Worm (Caenorhabditis elegans) whole organism, young adult: Measurements from ENCODE around the gene bgnt-1.4.
A peak's percentile ranks its signal among the peaks of the same experiment; 100 is the strongest.

Experiments used
- D2030.7 ChIP-seq: fragments of 200-800 bp; sonication (Bioruptor generic); IDR thresholded peaks from 2 replicates; pipeline ENCODE4 v1.3.6; 2022; ENCODE audit warnings: missing genetic modification reagents, missing genetic modification characterization, missing compliant biosample characterization
- F10E7.11 ChIP-seq: sonication (generic microtip); optimal IDR thresholded peaks from 2 replicates; lab custom pipeline; 2017; ENCODE audit warnings: mild to moderate bottlenecking, missing genetic modification characterization, moderate library complexity, missing compliant biosample characterization
- F33H1.4 ChIP-seq: fragments of 200-800 bp; sonication (Bioruptor generic); IDR thresholded peaks from 2 replicates; pipeline ENCODE4 v1.3.6; 2022; ENCODE audit warnings: missing genetic modification reagents, missing genetic modification characterization, missing compliant biosample characterization
- F37B4.10 ChIP-seq: fragments of 200-800 bp; sonication (Bioruptor generic); IDR thresholded peaks from 2 replicates; pipeline ENCODE4 v1.3.6; 2022; ENCODE audit warnings: missing genetic modification characterization, missing compliant biosample characterization
- F39B2.1 ChIP-seq: fragments of 200-800 bp; sonication (Bioruptor generic); IDR thresholded peaks from 2 replicates; pipeline ENCODE4 v1.3.6; 2022; ENCODE audit warnings: missing genetic modification reagents, missing genetic modification characterization, missing compliant biosample characterization
- F49E8.2 ChIP-seq: sonication (generic microtip); optimal IDR thresholded peaks from 3 replicates; lab custom pipeline; 2017; ENCODE audit warnings: missing genetic modification characterization, mild to moderate bottlenecking, missing compliant biosample characterization, antibody characterized with exemption, moderate library complexity; ENCODE audit not compliant: insufficient read depth
- F57A8.1 ChIP-seq: fragments of 200-800 bp; sonication (Bioruptor generic); optimal IDR thresholded peaks from 2 replicates; lab custom pipeline; 2018; ENCODE audit warnings: mild to moderate bottlenecking, missing genetic modification characterization, moderate library complexity, missing compliant biosample characterization
- T07F8.4 ChIP-seq: sonication (generic microtip); optimal IDR thresholded peaks from 2 replicates; lab custom pipeline; 2016; ENCODE audit warnings: mild to moderate bottlenecking, missing genetic modification characterization, moderate library complexity, missing compliant biosample characterization
- T26A5.8 ChIP-seq: sonication (generic microtip); optimal IDR thresholded peaks from 2 replicates; lab custom pipeline; 2016; ENCODE audit warnings: missing genetic modification characterization, missing compliant biosample characterization
- Y53G8AR.9 ChIP-seq: fragments of 200-800 bp; sonication (Bioruptor generic); conservative IDR thresholded peaks from 2 replicates; pipeline ENCODE4 v1.3.6; 2022; ENCODE audit warnings: missing genetic modification reagents, missing genetic modification characterization, missing compliant biosample characterization
- Y67H2A.10 ChIP-seq: fragments of 200-800 bp; sonication (Bioruptor generic); conservative IDR thresholded peaks from 2 replicates; pipeline ENCODE4 v1.3.6; 2022; ENCODE audit warnings: missing genetic modification reagents, missing genetic modification characterization, missing compliant biosample characterization
- Y79H2A.3 ChIP-seq: fragments of 200-800 bp; sonication (Bioruptor generic); conservative IDR thresholded peaks from 2 replicates; pipeline ENCODE4 v1.3.6; 2022; ENCODE audit warnings: missing genetic modification reagents, missing genetic modification characterization, missing compliant biosample characterization
- Y95B8A.8 ChIP-seq: fragments of 200-800 bp; sonication (Bioruptor generic); IDR thresholded peaks from 2 replicates; pipeline ENCODE4 v1.3.6; 2022; ENCODE audit warnings: missing genetic modification reagents, missing genetic modification characterization, missing compliant biosample characterization
- akir-1 ChIP-seq: fragments of 200-800 bp; sonication (Bioruptor generic); optimal IDR thresholded peaks from 2 replicates; lab custom pipeline; 2018; ENCODE audit warnings: mild to moderate bottlenecking, missing genetic modification characterization, moderate library complexity, missing compliant biosample characterization
- ama-1 ChIP-seq, 3 experiments: fragments of 150-350 bp in 1 of 3; sonication (generic microtip) in 2 of 3; optimal IDR thresholded peaks; 2 replicates each; lab custom pipeline; 2014 to 2018; ENCODE audit warnings: missing biosample characterization in 2 of 3, missing genetic modification characterization in 2 of 3, missing genetic modification reagents in 2 of 3
- aptf-2 ChIP-seq: fragments of 200-800 bp; sonication (Bioruptor generic); conservative IDR thresholded peaks from 2 replicates; pipeline ENCODE4 v1.3.6; 2022; ENCODE audit warnings: missing genetic modification reagents, missing genetic modification characterization, missing compliant biosample characterization
- aptf-3 ChIP-seq: fragments of 200-800 bp; sonication (Bioruptor generic); IDR thresholded peaks from 2 replicates; pipeline ENCODE4 v1.3.6; 2022; ENCODE audit warnings: missing genetic modification characterization, missing compliant biosample characterization
- atf-7 ChIP-seq: sonication (generic microtip); optimal IDR thresholded peaks from 2 replicates; lab custom pipeline; 2017; ENCODE audit warnings: mild to moderate bottlenecking, missing genetic modification characterization, missing compliant biosample characterization
- attf-5 ChIP-seq: fragments of 200-800 bp; sonication (Bioruptor generic); optimal IDR thresholded peaks from 2 replicates; lab custom pipeline; 2018; ENCODE audit warnings: mild to moderate bottlenecking, missing genetic modification characterization, missing compliant biosample characterization
- attf-6 ChIP-seq: fragments of 200-800 bp; sonication (Bioruptor generic); IDR thresholded peaks from 2 replicates; pipeline ENCODE4 v1.3.6; 2022; ENCODE audit warnings: missing genetic modification reagents, missing genetic modification characterization, missing compliant biosample characterization
- ceh-58 ChIP-seq: fragments of 200-800 bp; sonication (Bioruptor generic); IDR thresholded peaks from 2 replicates; pipeline ENCODE4 v1.3.6; 2022; ENCODE audit warnings: missing genetic modification characterization, missing compliant biosample characterization
- chd-7 ChIP-seq: sonication (generic microtip); optimal IDR thresholded peaks from 2 replicates; lab custom pipeline; 2016; ENCODE audit warnings: mild to moderate bottlenecking, missing genetic modification characterization, moderate library complexity, missing compliant biosample characterization
- dpff-1 ChIP-seq: sonication (generic microtip); optimal IDR thresholded peaks from 2 replicates; lab custom pipeline; 2017; ENCODE audit warnings: mild to moderate bottlenecking, missing genetic modification characterization, missing compliant biosample characterization
- dpl-1 ChIP-seq: fragments of 150-350 bp; optimal IDR thresholded peaks from 2 replicates; lab custom pipeline; 2014; ENCODE audit warnings: missing biosample characterization, missing genetic modification reagents, missing genetic modification characterization
- ekl-4 ChIP-seq: fragments of 200-800 bp; sonication (Bioruptor generic); IDR thresholded peaks from 2 replicates; pipeline ENCODE4 v1.3.6; 2022; ENCODE audit warnings: missing genetic modification reagents, missing genetic modification characterization, missing compliant biosample characterization
- him-1 ChIP-seq: sonication (generic microtip); optimal IDR thresholded peaks from 2 replicates; lab custom pipeline; 2016; ENCODE audit warnings: missing genotype, missing genetic modification reagents, missing genetic modification characterization, missing compliant biosample characterization
- hmg-1.2 ChIP-seq: fragments of 200-800 bp; sonication (Bioruptor generic); IDR thresholded peaks from 2 replicates; pipeline ENCODE4 v1.3.6; 2022; ENCODE audit warnings: missing genetic modification reagents, missing genetic modification characterization, missing compliant biosample characterization
- hmg-20 ChIP-seq: fragments of 200-800 bp; sonication (Bioruptor generic); IDR thresholded peaks from 2 replicates; pipeline ENCODE4 v1.3.6; 2022; ENCODE audit warnings: missing genetic modification reagents, missing genetic modification characterization, missing compliant biosample characterization
- hrde-1 ChIP-seq: sonication (generic microtip); optimal IDR thresholded peaks from 2 replicates; lab custom pipeline; 2016; ENCODE audit warnings: missing genetic modification characterization, mild to moderate bottlenecking, missing compliant biosample characterization, moderate library complexity, missing genotype, missing genetic modification reagents, borderline replicate concordance
- hsf-1 ChIP-seq: fragments of 200-800 bp; sonication (Bioruptor generic); IDR thresholded peaks from 2 replicates; pipeline ENCODE4 v1.3.6; 2022; ENCODE audit warnings: missing genetic modification reagents, missing genetic modification characterization, missing compliant biosample characterization
- lin-35 ChIP-seq, 3 experiments: fragments of 150-350 bp in 2 of 3; sonication (generic microtip) in 1 of 3; optimal IDR thresholded peaks; 2 replicates each; lab custom pipeline; 2014 to 2018; ENCODE audit warnings: missing biosample characterization in 3 of 3, missing genetic modification characterization in 3 of 3, missing genetic modification reagents in 3 of 3
- madf-3 ChIP-seq: fragments of 200-800 bp; sonication (Bioruptor generic); IDR thresholded peaks from 2 replicates; pipeline ENCODE4 v1.3.6; 2022; ENCODE audit warnings: missing genetic modification reagents, missing genetic modification characterization, missing compliant biosample characterization
- madf-6 ChIP-seq: fragments of 200-800 bp; sonication (Bioruptor generic); IDR thresholded peaks from 2 replicates; pipeline ENCODE4 v1.3.6; 2022; ENCODE audit warnings: missing genetic modification reagents, missing genetic modification characterization, missing compliant biosample characterization
- madf-8 ChIP-seq: fragments of 200-800 bp; sonication (Bioruptor generic); conservative IDR thresholded peaks from 2 replicates; pipeline ENCODE4 v1.3.6; 2022; ENCODE audit warnings: missing genetic modification reagents, missing genetic modification characterization, missing compliant biosample characterization
- mes-4 ChIP-seq: sonication (generic microtip); optimal IDR thresholded peaks from 2 replicates; lab custom pipeline; 2016; ENCODE audit warnings: missing genotype, missing genetic modification characterization, missing compliant biosample characterization
- nfya-1 ChIP-seq: sonication (generic microtip); optimal IDR thresholded peaks from 2 replicates; lab custom pipeline; 2017; ENCODE audit warnings: antibody characterized with exemption, missing compliant biosample characterization, missing genetic modification characterization, borderline replicate concordance; ENCODE audit not compliant: insufficient read depth
- nfya-2 ChIP-seq: fragments of 200-800 bp; sonication (Bioruptor generic); IDR thresholded peaks from 2 replicates; pipeline ENCODE4 v1.3.6; 2022; ENCODE audit warnings: missing genetic modification reagents, missing genetic modification characterization, missing compliant biosample characterization
- nhr-120 ChIP-seq: fragments of 200-800 bp; sonication (Bioruptor generic); IDR thresholded peaks from 2 replicates; pipeline ENCODE4 v1.3.6; 2022; ENCODE audit warnings: missing genetic modification characterization, missing compliant biosample characterization
- nhr-27 ChIP-seq: fragments of 200-800 bp; sonication (Bioruptor generic); optimal IDR thresholded peaks from 2 replicates; lab custom pipeline; 2018; ENCODE audit warnings: mild to moderate bottlenecking, missing genetic modification characterization, moderate library complexity, missing compliant biosample characterization
- rpc-1 ChIP-seq, 2 experiments: fragments of 150-350 bp in 1 of 2; sonication (generic microtip) in 1 of 2; optimal IDR thresholded peaks; 2 replicates each; lab custom pipeline; 2014 to 2018; ENCODE audit warnings: missing biosample characterization in 1 of 2, missing genetic modification characterization in 1 of 2, missing genetic modification reagents in 1 of 2, missing genotype in 1 of 2
- snpc-1.1 ChIP-seq: sonication (generic microtip); optimal IDR thresholded peaks from 2 replicates; lab custom pipeline; 2017; ENCODE audit warnings: missing genetic modification characterization, mild to moderate bottlenecking, missing compliant biosample characterization, antibody characterized with exemption, moderate library complexity, missing genotype, missing genetic modification reagents; ENCODE audit not compliant: insufficient read depth
- somi-1 ChIP-seq: fragments of 200-800 bp; sonication (Bioruptor generic); optimal IDR thresholded peaks from 2 replicates; lab custom pipeline; 2018; ENCODE audit warnings: mild to moderate bottlenecking, missing genetic modification characterization, missing compliant biosample characterization
- tlf-1 ChIP-seq: fragments of 200-800 bp; sonication (Bioruptor generic); optimal IDR thresholded peaks from 2 replicates; lab custom pipeline; 2018; ENCODE audit warnings: mild to moderate bottlenecking, missing genetic modification characterization, missing compliant biosample characterization
- unc-62 ChIP-seq: fragments of 150-350 bp; optimal IDR thresholded peaks from 2 replicates; lab custom pipeline; 2014; ENCODE audit warnings: missing biosample characterization, missing genetic modification reagents, missing genetic modification characterization
- xnd-1 ChIP-seq: sonication (generic microtip); optimal IDR thresholded peaks from 2 replicates; lab custom pipeline; 2016; ENCODE audit warnings: missing genotype, missing genetic modification reagents, missing genetic modification characterization, missing compliant biosample characterization
- ztf-25 ChIP-seq: fragments of 200-800 bp; sonication (Bioruptor generic); IDR thresholded peaks from 2 replicates; pipeline ENCODE4 v1.3.6; 2022; ENCODE audit warnings: missing genetic modification reagents, missing genetic modification characterization, missing compliant biosample characterization
- ztf-28 ChIP-seq: fragments of 200-800 bp; sonication (Bioruptor generic); IDR thresholded peaks from 2 replicates; pipeline ENCODE4 v1.3.6; 2022; ENCODE audit warnings: missing genetic modification reagents, missing genetic modification characterization, missing compliant biosample characterization

bgnt-1.4 gene

DNA sequence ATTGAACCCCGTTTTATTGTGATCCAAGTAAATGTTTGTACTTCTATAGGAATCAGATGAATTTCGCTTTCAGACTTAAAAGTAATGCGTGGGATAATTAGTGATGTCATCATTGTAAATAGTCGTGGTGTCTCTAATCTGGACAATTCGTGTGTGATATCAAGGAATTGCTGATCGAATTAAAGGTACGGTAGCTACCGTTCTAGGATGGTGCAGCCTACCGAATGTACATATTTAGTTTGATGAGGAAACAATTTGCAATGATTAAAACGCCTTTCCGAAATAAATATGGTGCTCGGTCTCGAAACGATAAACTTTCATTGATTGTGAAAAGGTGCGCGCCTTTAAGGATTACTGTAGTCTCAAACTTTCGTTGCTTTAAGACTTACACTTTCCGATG, 2.2 kb upstream of the bgnt-1.4 start:
- TF ChIP-seq attf-6 (peak; percentile 47; the same call in 1 of the 2 replicates), mes-4 (tag; lab: Kevin White, UChicago) (no peak), atf-7 (no peak), ceh-58 (GFP tag; lab: Robert Waterston, UW) (no peak), nfya-1 (no peak), D2030.7 (GFP tag; lab: Robert Waterston, UW) (no peak), Y53G8AR.9 (GFP tag; lab: Robert Waterston, UW) (peak; percentile 79), nhr-27 (no peak), ekl-4 (GFP tag; lab: Robert Waterston, UW) (peak; percentile 52; the same call in 1 of the 2 replicates), lin-35 (GFP tag; optimal IDR thresholded peaks at IDR 0.05; lab: Kevin White, UChicago) (peak in 1 of 3 experiments; percentile 17), hrde-1 (tag; lab: Kevin White, UChicago) (peak; percentile 10), unc-62 (GFP tag; lab: Kevin White, UChicago) (no peak), Y95B8A.8 (GFP tag; lab: Robert Waterston, UW) (0 out of 2 replicates have a peak, but pooled peaks have one; percentile 39), F37B4.10 (GFP tag; lab: Robert Waterston, UW) (no peak), chd-7 (tag; lab: Kevin White, UChicago) (no peak), ztf-25 (no peak), T26A5.8 (tag; lab: Kevin White, UChicago) (peak; percentile 2), F49E8.2 (tag; lab: Kevin White, UChicago) (peak; percentile 15), xnd-1 (no peak), akir-1 (no peak), hsf-1 (GFP tag; lab: Robert Waterston, UW) (peak; percentile 74), ama-1 (optimal IDR thresholded peaks at IDR 0.05; lab: Kevin White, UChicago) (no peak), ama-1 (GFP tag; optimal IDR thresholded peaks at IDR 0.05; lab: Kevin White, UChicago) (peak in 1 of 2 experiments; percentile 37), F57A8.1 (no peak), F10E7.11 (tag; lab: Kevin White, UChicago) (no peak), hmg-1.2 (peak; percentile 14; the same call in 1 of the 2 replicates), Y79H2A.3 (GFP tag; lab: Robert Waterston, UW) (no peak), nfya-2 (GFP tag; lab: Robert Waterston, UW) (no peak), snpc-1.1 (no peak), madf-8 (no peak), F39B2.1 (peak; percentile 76; the same call in 1 of the 2 replicates), F33H1.4 (0 out of 2 replicates have a peak, but pooled peaks have one; percentile 21), T07F8.4 (tag; lab: Kevin White, UChicago) (no peak), madf-3 (GFP tag; lab: Robert Waterston, UW) (peak; percentile 78; the same call in 1 of the 2 replicates), aptf-3 (no peak), attf-5 (GFP tag; lab: Kevin White, UChicago) (no peak), somi-1 (GFP tag; lab: Kevin White, UChicago) (no peak), madf-6 (GFP tag; lab: Robert Waterston, UW) (peak; percentile 63), nhr-120 (GFP tag; lab: Robert Waterston, UW) (no peak), Y67H2A.10 (GFP tag; lab: Robert Waterston, UW) (no peak), ztf-28 (GFP tag; lab: Robert Waterston, UW) (no peak), him-1 (peak; percentile 21), tlf-1 (no peak), hmg-20 (GFP tag; lab: Robert Waterston, UW) (0 out of 2 replicates have a peak, but pooled peaks have one; percentile 3), rpc-1 (optimal IDR thresholded peaks at IDR 0.05; lab: Kevin White, UChicago) (no peak), rpc-1 (tag; optimal IDR thresholded peaks at IDR 0.05; lab: Kevin White, UChicago) (no peak), dpl-1 (no peak), dpff-1 (no peak), aptf-2 (GFP tag; lab: Robert Waterston, UW) (no peak)
